Fruit fly (Drosophila melanogaster): Measurements from ENCODE around the gene fabp.

fabp gene

dm6 chr3R:11568873-11569450 lies 2.1 kb upstream of the fabp start, which contains the start of gene Mrp4 (continued):
- peak; percentile 11 for TF ChIP-seq CG17829 (tag; optimal IDR thresholded peaks at IDR 0.05)
- peak; percentile 78 for TF ChIP-seq CG34224 (GFP tag; IDR thresholded peaks at IDR 0.05; ENCODE audit: partially characterized antibody)
- TF ChIP-seq az2 (GFP tag; optimal IDR thresholded peaks at IDR 0.05): no peak
- TF ChIP-seq ftz-f1 (GFP tag; optimal IDR thresholded peaks at IDR 0.05): peak; percentile 93
- TF ChIP-seq CG16815 (GFP tag; optimal IDR thresholded peaks at IDR 0.05): no peak
- TF ChIP-seq CG14710 (tag; optimal IDR thresholded peaks at IDR 0.05): no peak
- no peak for TF ChIP-seq crp (GFP tag; optimal IDR thresholded peaks at IDR 0.05)
- TF ChIP-seq fru (optimal IDR thresholded peaks at IDR 0.05): no peak
- TF ChIP-seq CG9609 (GFP tag; optimal IDR thresholded peaks at IDR 0.05): no peak
- TF ChIP-seq pfk (GFP tag; optimal IDR thresholded peaks at IDR 0.05): peak; percentile 60
- peak; percentile 21 for TF ChIP-seq ash1 (GFP tag; optimal IDR thresholded peaks at IDR 0.05)
- no peak for TF ChIP-seq sim (GFP tag; IDR thresholded peaks at IDR 0.05)
- no peak for TF ChIP-seq run (tag; optimal IDR thresholded peaks at IDR 0.05)
- no peak for TF ChIP-seq CoRest (tag; optimal IDR thresholded peaks at IDR 0.05)
- TF ChIP-seq CG4424 (GFP tag; optimal IDR thresholded peaks at IDR 0.05): no peak
- TF ChIP-seq CTCF (GFP tag; optimal IDR thresholded peaks at IDR 0.05): no peak
- TF ChIP-seq CG2129 (GFP tag; IDR thresholded peaks at IDR 0.05; ENCODE audit: partially characterized antibody): no peak
- no peak for TF ChIP-seq CG18764 (GFP tag; optimal IDR thresholded peaks at IDR 0.05)
- no peak for TF ChIP-seq br (optimal IDR thresholded peaks at IDR 0.05)
- peak; percentile 96 for TF ChIP-seq Jarid2 (GFP tag; optimal IDR thresholded peaks at IDR 0.05)
- peak; percentile 61 for TF ChIP-seq cwo (GFP tag; optimal IDR thresholded peaks at IDR 0.05)
- TF ChIP-seq BtbVII (GFP tag; optimal IDR thresholded peaks at IDR 0.05): peak; percentile 82
- no peak for TF ChIP-seq CG11398 (GFP tag; optimal IDR thresholded peaks at IDR 0.05)
- no peak for TF ChIP-seq CG11093 (GFP tag; IDR thresholded peaks at IDR 0.05)
- TF ChIP-seq en (GFP tag; optimal IDR thresholded peaks at IDR 0.05): no peak
- no peak for TF ChIP-seq Optix (GFP tag; IDR thresholded peaks at IDR 0.05)
- no peak for TF ChIP-seq Lim3 (GFP tag; IDR thresholded peaks at IDR 0.05)
- peak; percentile 74 for TF ChIP-seq Bgb (GFP tag; IDR thresholded peaks at IDR 0.05; ENCODE audit: partially characterized antibody)
- TF ChIP-seq HmgD (GFP tag; optimal IDR thresholded peaks at IDR 0.05): no peak
- no peak for TF ChIP-seq kay (GFP tag; optimal IDR thresholded peaks at IDR 0.05)
- 0 out of 2 replicates have a peak, but pooled peaks have one; percentile 6 for TF ChIP-seq CG14441 (GFP tag; IDR thresholded peaks at IDR 0.05)
- no peak for TF ChIP-seq ac (GFP tag; optimal IDR thresholded peaks at IDR 0.05)
- TF ChIP-seq Asciz (GFP tag; optimal IDR thresholded peaks at IDR 0.05): peak; percentile 54
- TF ChIP-seq CG2712 (tag; optimal IDR thresholded peaks at IDR 0.05): no peak
- no peak for TF ChIP-seq Max (GFP tag; optimal IDR thresholded peaks at IDR 0.05)
- TF ChIP-seq ERR (GFP tag; optimal IDR thresholded peaks at IDR 0.05): no peak
- TF ChIP-seq CG4360 (GFP tag; IDR thresholded peaks at IDR 0.05): peak; percentile 39; the same call in 1 of the 2 replicates
- TF ChIP-seq CG17802 (tag; optimal IDR thresholded peaks at IDR 0.05): no peak
- peak; percentile 58; the same call in 1 of the 2 replicates for TF ChIP-seq CG14014 (GFP tag; IDR thresholded peaks at IDR 0.05)
- no peak for TF ChIP-seq CG10274 (GFP tag; optimal IDR thresholded peaks at IDR 0.05)
- TF ChIP-seq CG17186 (GFP tag; optimal IDR thresholded peaks at IDR 0.05): no peak
- no peak for TF ChIP-seq Dp (GFP tag; optimal IDR thresholded peaks at IDR 0.05)
- TF ChIP-seq psq (GFP tag; optimal IDR thresholded peaks at IDR 0.05): no peak
- peak; percentile 99 to 100 for TF ChIP-seq Trl (optimal IDR thresholded peaks at IDR 0.05)
- peak; percentile 54 for TF ChIP-seq Trl (GFP tag; optimal IDR thresholded peaks at IDR 0.05)
- no peak for TF ChIP-seq CG14860 (GFP tag; IDR thresholded peaks at IDR 0.05; ENCODE audit: partially characterized antibody)
- TF ChIP-seq tup (GFP tag; optimal IDR thresholded peaks at IDR 0.05): no peak
- no peak for TF ChIP-seq CG7271 (tag; optimal IDR thresholded peaks at IDR 0.05)
- TF ChIP-seq Vsx1 (GFP tag; optimal IDR thresholded peaks at IDR 0.05): no peak
- peak; percentile 6; the same call in 1 of the 2 replicates for TF ChIP-seq sens-2 (GFP tag; IDR thresholded peaks at IDR 0.05)
- no peak for TF ChIP-seq ttk (GFP tag; IDR thresholded peaks at IDR 0.05)
- no peak for TF ChIP-seq CG17361 (GFP tag; IDR thresholded peaks at IDR 0.05)
